Fruit fly (Drosophila melanogaster) whole organism, embryonic: ENCODE results near the gene CG6972.

Experiments used
- Ada2b ChIP-seq: fragments of 200-800 bp; sonication (Bioruptor generic); IDR thresholded peaks from 2 replicates; pipeline ENCODE4 v1.3.6; 2022; ENCODE audit warnings: missing biosample characterization, missing genetic modification characterization
- Aef1 ChIP-seq: fragments of 200-800 bp; sonication (Bioruptor generic); IDR thresholded peaks from 3 replicates; pipeline ENCODE4 v1.3.6; 2022; ENCODE audit warnings: missing biosample characterization, missing genetic modification characterization
- Antp ChIP-seq: fragments of 200-800 bp; sonication (Bioruptor generic); optimal IDR thresholded peaks from 3 replicates; lab custom pipeline; 2016; ENCODE audit warnings: missing biosample characterization, missing genetic modification characterization
- CG10321 ChIP-seq: fragments of 200-800 bp; sonication (Bioruptor generic); IDR thresholded peaks from 2 replicates; pipeline ENCODE4 v1.3.6; 2022; ENCODE audit warnings: missing biosample characterization, missing genetic modification characterization
- CG10462 ChIP-seq: fragments of 200-800 bp; sonication (Bioruptor generic); optimal IDR thresholded peaks from 2 replicates; lab custom pipeline; 2016; ENCODE audit warnings: missing biosample characterization, missing genetic modification characterization
- CG13894 ChIP-seq: fragments of 200-800 bp; sonication (Bioruptor generic); optimal IDR thresholded peaks from 3 replicates; lab custom pipeline; 2018; ENCODE audit warnings: missing biosample characterization, mild to moderate bottlenecking, missing genetic modification characterization, moderate library complexity
- CG14441 ChIP-seq: fragments of 200-800 bp; sonication (Bioruptor generic); IDR thresholded peaks from 2 replicates; pipeline ENCODE4 v1.3.6; 2022; ENCODE audit warnings: missing biosample characterization, missing genetic modification characterization
- CG15479 ChIP-seq: fragments of 200-800 bp; sonication (Bioruptor generic); optimal IDR thresholded peaks from 3 replicates; lab custom pipeline; 2019; ENCODE audit warnings: missing biosample characterization, mild to moderate bottlenecking, missing genetic modification characterization, moderate library complexity
- CG15601 ChIP-seq: fragments of 200-800 bp; sonication (Bioruptor generic); optimal IDR thresholded peaks from 3 replicates; lab custom pipeline; 2019; ENCODE audit warnings: missing biosample characterization, mild to moderate bottlenecking, missing genetic modification characterization, moderate library complexity
- CG16863 ChIP-seq: fragments of 200-800 bp; sonication (Bioruptor generic); optimal IDR thresholded peaks from 3 replicates; lab custom pipeline; 2016; ENCODE audit warnings: missing biosample characterization, missing genetic modification characterization
- CG33557 ChIP-seq: fragments of 200-800 bp; sonication (Bioruptor generic); optimal IDR thresholded peaks from 2 replicates; lab custom pipeline; 2019; ENCODE audit warnings: missing biosample characterization, mild to moderate bottlenecking, missing genetic modification characterization, moderate library complexity
- CG8089 ChIP-seq: fragments of 200-800 bp; sonication (Bioruptor generic); optimal IDR thresholded peaks from 3 replicates; lab custom pipeline; 2016; ENCODE audit warnings: missing biosample characterization, missing genetic modification characterization
- CG8290 ChIP-seq, 3 experiments: fragments of 200-800 bp; sonication (Bioruptor generic); optimal IDR thresholded peaks; 2 replicates each; lab custom pipeline; 2016 to 2019; ENCODE audit warnings: missing biosample characterization in 3 of 3, missing genetic modification characterization in 3 of 3, mild to moderate bottlenecking in 2 of 3, moderate library complexity in 1 of 3
- CG9727 ChIP-seq: fragments of 200-800 bp; sonication (Bioruptor generic); optimal IDR thresholded peaks from 3 replicates; lab custom pipeline; 2017; ENCODE audit warnings: missing biosample characterization, mild to moderate bottlenecking, missing genetic modification characterization
- CrebB ChIP-seq: fragments of 200-800 bp; sonication (Bioruptor generic); optimal IDR thresholded peaks from 3 replicates; lab custom pipeline; 2018; ENCODE audit warnings: missing biosample characterization, mild to moderate bottlenecking, missing genetic modification characterization
- D19A ChIP-seq: fragments of 200-800 bp; optimal IDR thresholded peaks from 3 replicates; lab custom pipeline; 2019; ENCODE audit warnings: missing biosample characterization, mild to moderate bottlenecking, missing genetic modification characterization, moderate library complexity
- Dip3 ChIP-seq: fragments of 200-800 bp; sonication (Bioruptor generic); optimal IDR thresholded peaks from 3 replicates; lab custom pipeline; 2016; ENCODE audit warnings: missing biosample characterization, missing genetic modification characterization
- Gsc ChIP-seq: fragments of 200-800 bp; sonication (Bioruptor generic); IDR thresholded peaks from 2 replicates; pipeline ENCODE4 v1.3.6; 2022; ENCODE audit warnings: missing biosample characterization, missing genetic modification characterization
- Hr78 ChIP-seq, 2 experiments: fragments of 200-800 bp in 1 of 2; fragments of >200 bp in 1 of 2; sonication (Bioruptor generic) in 1 of 2; optimal IDR thresholded peaks; 2 replicates each; lab custom pipeline; 2017 to 2019; ENCODE audit warnings: missing biosample characterization in 2 of 2, missing genetic modification characterization in 2 of 2, mild to moderate bottlenecking in 1 of 2, moderate library complexity in 1 of 2
- MTF-1 ChIP-seq: fragments of 200-800 bp; sonication (Bioruptor generic); optimal IDR thresholded peaks from 2 replicates; lab custom pipeline; 2018; ENCODE audit warnings: missing biosample characterization, mild to moderate bottlenecking, missing genetic modification characterization, borderline replicate concordance
- Med ChIP-seq: fragments of 200-800 bp; sonication (Bioruptor generic); peaks from one replicate; lab custom pipeline; 2016; ENCODE audit warnings: missing biosample characterization, missing genetic modification characterization, mild to moderate bottlenecking, inconsistent platforms, moderate library complexity
- Nf-YC ChIP-seq: fragments of 200-800 bp; optimal IDR thresholded peaks from 3 replicates; lab custom pipeline; 2019; ENCODE audit warnings: missing biosample characterization, mild to moderate bottlenecking, missing genetic modification characterization, moderate library complexity
- Rfx ChIP-seq: fragments of 200-800 bp; sonication (Bioruptor generic); IDR thresholded peaks from 2 replicates; pipeline ENCODE4 v1.3.6; 2022; ENCODE audit warnings: missing biosample characterization, missing genetic modification characterization
- Sox100B ChIP-seq: fragments of 200-800 bp; sonication (Bioruptor generic); optimal IDR thresholded peaks from 3 replicates; lab custom pipeline; 2018; ENCODE audit warnings: missing biosample characterization, mild to moderate bottlenecking, missing genetic modification characterization
- Stat92E ChIP-seq, 3 experiments: fragments of >200 bp in 2 of 3; fragments of 200-800 bp in 1 of 3; sonication (Bioruptor generic) in 1 of 3; optimal IDR thresholded peaks; 2 replicates each; lab custom pipeline; 2017 to 2019; ENCODE audit warnings: missing biosample characterization in 3 of 3, missing genetic modification characterization in 3 of 3, mild to moderate bottlenecking in 1 of 3, moderate library complexity in 1 of 3
- Taf1 ChIP-seq: fragments of 200-800 bp; sonication (Bioruptor generic); IDR thresholded peaks from 2 replicates; pipeline ENCODE4 v1.3.6; 2022; ENCODE audit warnings: missing biosample characterization, missing genetic modification characterization
- amos ChIP-seq: fragments of 200-800 bp; sonication (Bioruptor generic); IDR thresholded peaks from 2 replicates; pipeline ENCODE4 v1.3.6; 2022; ENCODE audit warnings: missing biosample characterization, missing genetic modification characterization; ENCODE audit not compliant: partially characterized antibody
- bab2 ChIP-seq: fragments of 200-800 bp; sonication (Bioruptor generic); optimal IDR thresholded peaks from 2 replicates; lab custom pipeline; 2016; ENCODE audit warnings: missing biosample characterization, missing genetic modification characterization
- bigmax ChIP-seq: fragments of 200-800 bp; sonication (Bioruptor generic); optimal IDR thresholded peaks from 2 replicates; lab custom pipeline; 2018; ENCODE audit warnings: missing biosample characterization, mild to moderate bottlenecking, missing genetic modification characterization
- chm ChIP-seq: fragments of 200-800 bp; sonication (Bioruptor generic); IDR thresholded peaks from 2 replicates; pipeline ENCODE4 v1.3.6; 2022; ENCODE audit warnings: missing biosample characterization, missing genetic modification characterization
- da ChIP-seq: fragments of 200-800 bp; sonication (Bioruptor generic); optimal IDR thresholded peaks from 2 replicates; lab custom pipeline; 2016; ENCODE audit warnings: missing biosample characterization, missing genetic modification characterization
- esg ChIP-seq: fragments of 200-800 bp; sonication (Bioruptor generic); conservative IDR thresholded peaks from 2 replicates; pipeline ENCODE4 v1.3.6; 2022; ENCODE audit warnings: missing biosample characterization, missing genetic modification characterization
- fd64A ChIP-seq: fragments of 200-800 bp; sonication (Bioruptor generic); optimal IDR thresholded peaks from 3 replicates; lab custom pipeline; 2018; ENCODE audit warnings: missing biosample characterization, mild to moderate bottlenecking, missing genetic modification characterization
- grau ChIP-seq: fragments of 200-800 bp; optimal IDR thresholded peaks from 3 replicates; lab custom pipeline; 2019; ENCODE audit warnings: missing biosample characterization, mild to moderate bottlenecking, missing genetic modification characterization, moderate library complexity
- hb ChIP-seq: fragments of 200-800 bp; sonication (Bioruptor generic); IDR thresholded peaks from 3 replicates; pipeline ENCODE4 v1.3.6; 2022; ENCODE audit warnings: missing biosample characterization, missing genetic modification characterization; ENCODE audit not compliant: partially characterized antibody
- kah ChIP-seq: fragments of 200-800 bp; sonication (Bioruptor generic); optimal IDR thresholded peaks from 2 replicates; lab custom pipeline; 2018; ENCODE audit warnings: missing biosample characterization, mild to moderate bottlenecking, missing genetic modification characterization
- lov ChIP-seq, 2 experiments: fragments of 200-800 bp in 1 of 2; fragments of >200 bp in 1 of 2; sonication (Bioruptor generic) in 1 of 2; IDR thresholded peaks in 1 of 2; optimal IDR thresholded peaks in 1 of 2; 2 replicates in 1 of 2; 3 replicates in 1 of 2; pipeline versions ENCODE4 v1.3.6 to Lab custom; 2017 to 2022; ENCODE audit warnings: missing biosample characterization in 1 of 2, missing genetic modification characterization in 1 of 2
- psq ChIP-seq: fragments of 200-800 bp; sonication (Bioruptor generic); optimal IDR thresholded peaks from 2 replicates; lab custom pipeline; 2017; ENCODE audit warnings: missing biosample characterization, missing genetic modification characterization
- run ChIP-seq: fragments of 200-800 bp; sonication (Bioruptor generic); optimal IDR thresholded peaks from 3 replicates; lab custom pipeline; 2018; ENCODE audit warnings: missing biosample characterization, mild to moderate bottlenecking, missing genetic modification characterization
- salm ChIP-seq: fragments of 200-800 bp; sonication (Bioruptor generic); optimal IDR thresholded peaks from 2 replicates; lab custom pipeline; 2018; ENCODE audit warnings: missing biosample characterization, mild to moderate bottlenecking, missing genetic modification characterization
- schlank ChIP-seq: fragments of 200-800 bp; sonication (Bioruptor generic); optimal IDR thresholded peaks from 2 replicates; lab custom pipeline; 2018; ENCODE audit warnings: missing biosample characterization, mild to moderate bottlenecking, missing genetic modification characterization
- tap ChIP-seq: fragments of 200-800 bp; optimal IDR thresholded peaks from 3 replicates; lab custom pipeline; 2019; ENCODE audit warnings: missing biosample characterization, mild to moderate bottlenecking, missing genetic modification characterization, moderate library complexity
- wor ChIP-seq: fragments of 200-800 bp; sonication (Bioruptor generic); IDR thresholded peaks from 2 replicates; pipeline ENCODE4 v1.3.6; 2022; ENCODE audit warnings: missing biosample characterization, missing genetic modification characterization
- zfh1 ChIP-seq: fragments of 200-800 bp; sonication (Bioruptor generic); IDR thresholded peaks from 3 replicates; pipeline ENCODE4 v1.3.6; 2022; ENCODE audit warnings: missing biosample characterization, missing genetic modification characterization

CG6972 gene

dm6 chr3R:22747423-22748090 is 45.8 kb downstream of the CG6972 start, which contains the start of gene CG17141 (continued):
- no peak for TF ChIP-seq D19A (tag; lab: Kevin White, UChicago)
- TF ChIP-seq CG14441 (GFP tag; lab: Robert Waterston, UW), result no peak
- TF ChIP-seq CG13894, result no peak
- TF ChIP-seq bigmax (GFP tag; lab: Kevin White, UChicago), result no peak
- TF ChIP-seq tap, result no peak
- peak; percentile 73 for TF ChIP-seq Med
- TF ChIP-seq Rfx (GFP tag; lab: Robert Waterston, UW), result 0 out of 2 replicates have a peak, but pooled peaks have one; percentile 22

dm6 chr3R:22748956-22749355 is 47.1 kb downstream of the CG6972 start, which contains the start of gene CG31139:
TSS of gene CG31139 (minus strand) at chr3R:22749056.
- TF ChIP-seq run (tag; lab: Kevin White, UChicago) (no peak), esg (GFP tag; lab: Robert Waterston, UW) (no peak), Med (peak; percentile 3)

dm6 chr3R:22750039-22750438 is 48.2 kb downstream of the CG6972 start:
- TF ChIP-seq CG10462 (no peak), salm (tag; lab: Kevin White, UChicago) (no peak), Stat92E (GFP tag; optimal IDR thresholded peaks at IDR 0.05; lab: Kevin White, UChicago) (no peak), CG15601 (tag; lab: Kevin White, UChicago) (no peak), psq (no peak), chm (GFP tag; lab: Robert Waterston, UW) (0 out of 2 replicates have a peak, but pooled peaks have one; percentile 10), MTF-1 (no peak), CrebB (tag; lab: Kevin White, UChicago) (no peak), grau (no peak), kah (peak; percentile 98), da (GFP tag; lab: Kevin White, UChicago) (no peak)
- TF ChIP-seq, all 482 proteins: peak for 2

dm6 chr3R:22750534-22750947 is 48.7 kb downstream of the CG6972 start, which contains the start of the genes rumi, CG7029 and Usp12-46:
TSS of gene rumi (minus strand) at chr3R:22750597.
TSS of gene CG7029 (plus strand) at chr3R:22750901.
TSS of gene Usp12-46 (plus strand) at chr3R:22750901.
- peak; percentile 92 for TF ChIP-seq zfh1 (GFP tag; lab: Robert Waterston, UW)
- peak; percentile 84 for TF ChIP-seq Aef1 (GFP tag; lab: Robert Waterston, UW)
- peak; percentile 86 for TF ChIP-seq CG9727
- TF ChIP-seq CG8290 (GFP tag; optimal IDR thresholded peaks at IDR 0.05; lab: Kevin White, UChicago), result peak; percentile 83
- peak in 1 of 2 experiments; percentile 86 for TF ChIP-seq CG8290 (tag; optimal IDR thresholded peaks at IDR 0.05; lab: Kevin White, UChicago)
- TF ChIP-seq Sox100B (GFP tag; lab: Kevin White, UChicago), result no peak
- peak; percentile 92 for TF ChIP-seq Dip3 (GFP tag; lab: Kevin White, UChicago)
- peak; percentile 84 for TF ChIP-seq CG33557 (GFP tag; lab: Kevin White, UChicago)
- TF ChIP-seq hb, result peak; percentile 64; the same call in 1 of the 3 replicates
- TF ChIP-seq Gsc (GFP tag; lab: Robert Waterston, UW), result peak; percentile 55
- TF ChIP-seq CG8089, result peak; percentile 87
- peak; percentile 72 for TF ChIP-seq amos
- TF ChIP-seq CG10462, result peak; percentile 73
- peak; percentile 93 for TF ChIP-seq Antp
- TF ChIP-seq fd64A (GFP tag; lab: Kevin White, UChicago), result no peak
- TF ChIP-seq Hr78 (GFP tag; optimal IDR thresholded peaks at IDR 0.05; lab: Kevin White, UChicago), result no peak
- peak; percentile 53; the same call in 1 of the 2 replicates for TF ChIP-seq Taf1 (GFP tag; lab: Robert Waterston, UW)
- peak; percentile 62 for TF ChIP-seq CG10321
- TF ChIP-seq CG15479 (GFP tag; lab: Kevin White, UChicago), result no peak
- peak; percentile 59 for TF ChIP-seq schlank (tag; lab: Kevin White, UChicago)
- TF ChIP-seq wor (GFP tag; lab: Robert Waterston, UW), result peak; percentile 59
- TF ChIP-seq lov (optimal IDR thresholded peaks at IDR 0.05; lab: Kevin White, UChicago), result no peak
- peak; percentile 84; the same call in 2 of the 3 replicates for TF ChIP-seq lov (GFP tag; IDR thresholded peaks at IDR 0.05; lab: Robert Waterston, UW)
- peak; percentile 81 for TF ChIP-seq Ada2b (GFP tag; lab: Robert Waterston, UW)
- peak; percentile 88 for TF ChIP-seq bab2 (GFP tag; lab: Kevin White, UChicago)
- TF ChIP-seq Nf-YC (tag; lab: Kevin White, UChicago), result peak; percentile 74
- peak; percentile 90 for TF ChIP-seq CG16863 (GFP tag; lab: Kevin White, UChicago)
